Fruit fly (Drosophila melanogaster): Measurements from ENCODE around the gene Qsox4.

Gene Qsox4

dm6 chr3R:23657357-23658318, 44.9 kb upstream of the Qsox4 start (continued):
- TF ChIP-seq CG9609 (GFP tag; optimal IDR thresholded peaks at IDR 0.05) (peak; percentile 45), Xrp1 (GFP tag; IDR thresholded peaks at IDR 0.05) (peak; percentile 69), chn (GFP tag; optimal IDR thresholded peaks at IDR 0.05) (no peak), Med (GFP tag) (peak; percentile 82), grau (tag; optimal IDR thresholded peaks at IDR 0.05) (peak; percentile 24), cato (GFP tag; optimal IDR thresholded peaks at IDR 0.05; ENCODE audit: borderline replicate concordance) (peak; percentile 6), bowl (GFP tag; IDR thresholded peaks at IDR 0.05) (no peak; the same call in 1 of the 2 replicates), twi (tag; optimal IDR thresholded peaks at IDR 0.05) (peak; percentile 50), CG13287 (GFP tag; IDR thresholded peaks at IDR 0.05; ENCODE audit: partially characterized antibody) (no peak), corto (GFP tag; optimal IDR thresholded peaks at IDR 0.05) (no peak), row (GFP tag; IDR thresholded peaks at IDR 0.05) (peak; percentile 72), CG4404 (GFP tag; IDR thresholded peaks at IDR 0.05) (peak; percentile 21; the same call in 1 of the 2 replicates), gt (GFP tag; IDR thresholded peaks at IDR 0.05) (no peak), crol (GFP tag; IDR thresholded peaks at IDR 0.05) (peak; percentile 78), HLH54F (GFP tag; optimal IDR thresholded peaks at IDR 0.05) (no peak), Poxn (GFP tag; IDR thresholded peaks at IDR 0.05) (no peak), BEAF-32 (GFP tag; optimal IDR thresholded peaks at IDR 0.05) (no peak), tx (GFP tag; optimal IDR thresholded peaks at IDR 0.05) (no peak), CG10267 (tag; optimal IDR thresholded peaks at IDR 0.05) (peak; percentile 20), unc-4 (GFP tag; IDR thresholded peaks at IDR 0.05; ENCODE audit: partially characterized antibody) (no peak), h (optimal IDR thresholded peaks at IDR 0.05) (no peak), sisA (GFP tag; IDR thresholded peaks at IDR 0.05) (no peak), ase (GFP tag; IDR thresholded peaks at IDR 0.05) (peak; percentile 25; the same call in 1 of the 3 replicates), CG18262 (tag; optimal IDR thresholded peaks at IDR 0.05) (peak; percentile 53), Dek (tag; optimal IDR thresholded peaks at IDR 0.05) (peak; percentile 24), sug (tag; optimal IDR thresholded peaks at IDR 0.05) (peak; percentile 78), ato (GFP tag; IDR thresholded peaks at IDR 0.05; ENCODE audit: partially characterized antibody) (no peak), CG30020 (tag; optimal IDR thresholded peaks at IDR 0.05) (no peak), wdn (GFP tag; IDR thresholded peaks at IDR 0.05) (0 out of 2 replicates have a peak, but pooled peaks have one; percentile 34), NFAT (GFP tag; IDR thresholded peaks at IDR 0.05) (no peak), ro (GFP tag; IDR thresholded peaks at IDR 0.05) (no peak), tin (GFP tag; optimal IDR thresholded peaks at IDR 0.05) (no peak), CG17802 (tag; optimal IDR thresholded peaks at IDR 0.05) (no peak), CG9876 (GFP tag; optimal IDR thresholded peaks at IDR 0.05) (peak; percentile 62), E2f2 (GFP tag; IDR thresholded peaks at IDR 0.05) (no peak; the same call in 1 of the 2 replicates), CG1529 (GFP tag; optimal IDR thresholded peaks at IDR 0.05) (peak; percentile 72), hbn (GFP tag; IDR thresholded peaks at IDR 0.05; ENCODE audit: partially characterized antibody) (no peak), bab2 (GFP tag; optimal IDR thresholded peaks at IDR 0.05) (peak; percentile 58), org-1 (GFP tag; optimal IDR thresholded peaks at IDR 0.05) (peak; percentile 86), stwl (tag; optimal IDR thresholded peaks at IDR 0.05) (peak; percentile 37), rib (GFP tag; IDR thresholded peaks at IDR 0.05) (0 out of 2 replicates have a peak, but pooled peaks have one; percentile 17), HmgD (GFP tag; optimal IDR thresholded peaks at IDR 0.05) (peak; percentile 29), gfzf (GFP tag; optimal IDR thresholded peaks at IDR 0.05) (no peak), Atf3 (GFP tag; optimal IDR thresholded peaks at IDR 0.05) (peak; percentile 41), danr (GFP tag; IDR thresholded peaks at IDR 0.05) (no peak; the same call in 1 of the 2 replicates), dm (GFP tag; optimal IDR thresholded peaks at IDR 0.05) (peak; percentile 45), CG2120 (GFP tag; optimal IDR thresholded peaks at IDR 0.05) (no peak), so (GFP tag; IDR thresholded peaks at IDR 0.05) (peak; percentile 86; the same call in 2 of the 3 replicates), CG1024 (GFP tag; IDR thresholded peaks at IDR 0.05) (0 out of 2 replicates have a peak, but pooled peaks have one; percentile 54)

All from whole organism, embryonic.